Fruit fly (Drosophila melanogaster): ENCODE data around the gene CG11617.

The CG11617 gene

dm6 chr2L:166115-167069 lies 40.7 kb downstream of the CG11617 start:
- TF ChIP-seq h (optimal IDR thresholded peaks at IDR 0.05): no peak
- no peak for TF ChIP-seq ttk (optimal IDR thresholded peaks at IDR 0.05)
- TF ChIP-seq psq (optimal IDR thresholded peaks at IDR 0.05): no peak
- no peak for TF ChIP-seq Myc (optimal IDR thresholded peaks at IDR 0.05)
- TF ChIP-seq insv (optimal IDR thresholded peaks at IDR 0.05): no peak
- no peak for TF ChIP-seq Sin3A (optimal IDR thresholded peaks at IDR 0.05)

DNA sequence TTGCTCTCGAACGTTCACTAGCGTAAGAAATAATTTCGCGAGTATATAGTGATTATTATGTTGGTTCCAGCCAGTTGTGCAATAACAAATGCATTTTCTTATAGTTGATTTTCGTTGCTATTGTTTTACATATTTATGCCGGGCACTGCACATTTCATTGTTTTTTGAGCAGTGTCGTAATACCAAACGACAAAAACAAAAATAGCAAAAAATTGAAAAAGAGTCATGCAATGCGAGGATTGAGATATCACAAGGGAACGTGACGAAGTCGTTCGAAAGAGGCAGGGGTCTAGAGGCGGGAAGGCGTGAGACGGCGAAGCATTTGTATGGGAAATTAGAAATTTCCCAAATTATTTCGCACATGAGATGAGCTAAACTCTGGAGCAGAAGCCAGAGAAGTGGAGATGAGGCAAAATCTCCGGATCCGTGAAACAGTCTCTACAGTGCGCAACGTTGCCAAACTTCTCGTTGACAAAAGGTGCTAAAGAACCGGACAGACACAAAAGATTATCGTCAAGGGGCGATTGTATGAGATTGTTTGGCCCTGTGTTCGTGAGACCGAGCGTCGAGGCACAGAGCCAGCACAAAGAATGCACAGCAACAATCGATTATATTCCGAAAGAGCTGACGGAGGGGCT lies 41.7 kb downstream of the CG11617 start:
- no peak for TF ChIP-seq Sin3A (optimal IDR thresholded peaks at IDR 0.05)
- TF ChIP-seq Myc (optimal IDR thresholded peaks at IDR 0.05): no peak
- no peak for TF ChIP-seq insv (optimal IDR thresholded peaks at IDR 0.05)
- no peak for TF ChIP-seq ttk (optimal IDR thresholded peaks at IDR 0.05)
- no peak for TF ChIP-seq psq (optimal IDR thresholded peaks at IDR 0.05)
- no peak for TF ChIP-seq h (optimal IDR thresholded peaks at IDR 0.05)

DNA sequence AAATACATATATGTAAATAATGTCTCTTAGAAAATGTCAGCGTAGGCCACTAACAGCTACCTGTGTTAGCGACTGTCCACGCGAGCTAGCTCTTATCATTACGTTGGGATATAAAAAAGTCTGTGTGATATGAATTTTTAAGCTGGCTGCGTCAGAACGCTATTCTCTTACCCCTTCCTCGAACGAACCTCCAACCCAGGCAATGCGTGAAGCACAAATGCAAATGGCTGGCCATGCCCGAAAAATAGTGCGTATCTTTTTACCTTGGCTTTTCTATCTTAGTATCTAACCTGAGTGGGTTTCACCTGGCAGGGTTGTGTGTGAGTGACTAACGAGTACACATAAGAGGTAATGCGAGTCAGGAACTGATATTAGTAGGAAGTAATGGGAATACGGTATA lies 43.9 kb downstream of the CG11617 start:
- TF ChIP-seq Sin3A (optimal IDR thresholded peaks at IDR 0.05) (no peak), psq (optimal IDR thresholded peaks at IDR 0.05) (no peak), insv (optimal IDR thresholded peaks at IDR 0.05) (no peak), h (optimal IDR thresholded peaks at IDR 0.05) (no peak)

DNA sequence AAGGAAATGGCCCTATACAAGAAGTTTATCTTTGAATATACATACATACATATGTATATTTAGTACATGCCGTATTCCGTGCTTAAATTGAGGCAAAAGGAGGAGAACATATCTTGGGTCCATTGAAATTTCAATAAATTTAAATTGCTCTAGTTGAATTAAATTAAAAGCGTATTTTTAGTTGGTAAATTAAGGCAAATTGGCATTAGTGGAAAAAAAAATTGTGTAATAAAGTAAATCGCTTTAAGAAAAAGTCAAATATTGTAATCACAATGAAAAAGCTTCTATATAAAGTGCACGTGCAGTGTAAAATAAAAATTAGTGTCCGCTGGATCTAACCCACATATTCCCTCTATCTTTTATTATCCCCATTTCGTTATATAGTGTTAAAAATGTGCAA lies 44.9 kb downstream of the CG11617 start:
- TF ChIP-seq Sin3A (optimal IDR thresholded peaks at IDR 0.05): no peak
- no peak for TF ChIP-seq psq (optimal IDR thresholded peaks at IDR 0.05)
- TF ChIP-seq ttk (optimal IDR thresholded peaks at IDR 0.05): no peak
- TF ChIP-seq insv (optimal IDR thresholded peaks at IDR 0.05): no peak
- no peak for TF ChIP-seq Myc (optimal IDR thresholded peaks at IDR 0.05)
- no peak for TF ChIP-seq h (optimal IDR thresholded peaks at IDR 0.05)

dm6 chr2L:161453-162175 lies 45.5 kb downstream of the CG11617 start:
- TF ChIP-seq ttk (optimal IDR thresholded peaks at IDR 0.05) (no peak), h (optimal IDR thresholded peaks at IDR 0.05) (no peak), psq (optimal IDR thresholded peaks at IDR 0.05) (no peak), Sin3A (optimal IDR thresholded peaks at IDR 0.05) (no peak), Myc (optimal IDR thresholded peaks at IDR 0.05) (no peak), insv (optimal IDR thresholded peaks at IDR 0.05) (no peak)

dm6 chr2L:160581-161452 lies 46.3 kb downstream of the CG11617 start:
- no peak for TF ChIP-seq insv (optimal IDR thresholded peaks at IDR 0.05)
- no peak for TF ChIP-seq ttk (optimal IDR thresholded peaks at IDR 0.05)

- TF ChIP-seq h (optimal IDR thresholded peaks at IDR 0.05) (no peak), ttk (optimal IDR thresholded peaks at IDR 0.05) (no peak), Sin3A (optimal IDR thresholded peaks at IDR 0.05) (no peak), Myc (optimal IDR thresholded peaks at IDR 0.05) (no peak), insv (optimal IDR thresholded peaks at IDR 0.05) (no peak), psq (optimal IDR thresholded peaks at IDR 0.05) (no peak)
Measured at dm6 chr2L:158649-159257, 48.3 kb downstream of the CG11617 start, which contains the start of the genes CG33635 and spen. CG33635 (minus strand) TSS chr2L:158664. spen (plus strand) TSS chr2L:159032.

DNA sequence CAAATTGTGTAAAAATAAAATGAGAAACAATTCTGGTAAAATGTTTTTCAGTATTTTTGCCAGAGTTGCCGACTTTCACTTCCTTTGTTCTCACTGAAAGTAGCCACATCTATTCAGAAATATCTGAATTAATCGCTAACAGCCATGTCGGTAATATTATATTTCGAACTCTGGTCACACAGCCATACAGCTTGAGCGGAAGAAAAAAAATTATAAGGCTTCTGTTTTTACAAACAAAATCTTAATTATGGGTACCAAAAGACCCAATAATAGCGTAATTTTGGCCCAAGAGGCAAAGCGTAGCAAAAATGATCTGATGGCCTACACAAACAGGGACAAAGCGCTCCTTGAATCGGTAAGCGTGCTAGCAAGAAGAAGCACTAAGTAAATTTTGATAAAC lies 51.1 kb downstream of the CG11617 start, which contains the start of gene CG3436:
Gene CG3436 (plus strand): TSS at position 36 of the 400 bp plus-strand sequence.
- TF ChIP-seq h (optimal IDR thresholded peaks at IDR 0.05): no peak
- TF ChIP-seq insv (optimal IDR thresholded peaks at IDR 0.05): no peak
- TF ChIP-seq ttk (optimal IDR thresholded peaks at IDR 0.05): no peak
- no peak for TF ChIP-seq psq (optimal IDR thresholded peaks at IDR 0.05)
- no peak for TF ChIP-seq Myc (optimal IDR thresholded peaks at IDR 0.05)

DNA sequence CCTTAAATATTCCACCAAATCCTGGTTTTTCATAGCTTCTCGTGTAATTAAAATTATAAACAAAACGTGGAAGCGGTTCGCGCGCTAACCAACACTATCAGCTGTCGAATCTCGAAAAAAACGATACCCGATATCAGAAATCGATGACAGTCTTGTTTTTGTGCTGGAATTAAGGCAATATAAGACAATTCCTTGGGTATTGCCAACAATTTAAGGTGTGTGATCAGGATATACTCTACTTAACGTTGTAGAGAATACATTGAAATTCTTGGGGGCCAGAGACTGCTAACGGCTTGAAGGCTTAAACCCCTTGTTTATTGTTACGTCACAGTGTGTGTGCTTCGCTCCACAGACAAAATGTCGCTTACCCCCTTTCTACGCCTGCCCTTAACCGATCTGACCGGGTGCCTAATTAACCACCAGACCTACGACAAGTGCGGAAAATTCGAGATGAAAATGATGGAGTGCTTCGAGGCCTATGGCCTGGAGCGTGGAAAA lies 51.8 kb downstream of the CG11617 start, which contains the start of gene Pus10:
Gene Pus10 (minus strand): TSS at position 91 of the 498 bp plus-strand sequence.
- TF ChIP-seq Sin3A (optimal IDR thresholded peaks at IDR 0.05): no peak
- no peak for TF ChIP-seq h (optimal IDR thresholded peaks at IDR 0.05)
- TF ChIP-seq Myc (optimal IDR thresholded peaks at IDR 0.05): no peak
- no peak for TF ChIP-seq ttk (optimal IDR thresholded peaks at IDR 0.05)
